Fruit fly (Drosophila melanogaster) Kc167 (cell line): ENCODE measurements around the gene Proc.

Experiments
- psq ChIP-seq: fragments of >200 bp; optimal IDR thresholded peaks from 2 replicates; lab custom pipeline; 2017; ENCODE audit warnings: missing external identifiers
- ttk ChIP-seq: sonication (Bioruptor generic); optimal IDR thresholded peaks from 2 replicates; lab custom pipeline; 2017; ENCODE audit warnings: missing external identifiers

dm6 chr2L:7885952-7886351 is 14.7 kb upstream of the Proc start:
- no peak for TF ChIP-seq psq (lab: Kevin White, UChicago)
- TF ChIP-seq ttk (lab: Kevin White, UChicago) = no peak
